Fruit fly (Drosophila melanogaster) whole organism: ENCODE measurements around the gene CG11369.

ENCODE experiments used
- CG8478 ChIP-seq: fragments of >200 bp; optimal IDR thresholded peaks from 2 replicates; lab custom pipeline; 2018; ENCODE audit warnings: inconsistent platforms
- Dll ChIP-seq: fragments of >200 bp; optimal IDR thresholded peaks from 2 replicates; lab custom pipeline; 2017
- EcR ChIP-seq, 2 experiments: fragments of >200 bp; optimal IDR thresholded peaks; 2 replicates each; lab custom pipeline; 2017; ENCODE audit warnings: missing biosample characterization in 2 of 2, missing genetic modification characterization in 2 of 2, missing genetic modification reagents in 2 of 2
- pan ChIP-seq: fragments of >200 bp; optimal IDR thresholded peaks from 2 replicates; lab custom pipeline; 2017
- psq ChIP-seq: fragments of >200 bp; optimal IDR thresholded peaks from 2 replicates; lab custom pipeline; 2017

DNA sequence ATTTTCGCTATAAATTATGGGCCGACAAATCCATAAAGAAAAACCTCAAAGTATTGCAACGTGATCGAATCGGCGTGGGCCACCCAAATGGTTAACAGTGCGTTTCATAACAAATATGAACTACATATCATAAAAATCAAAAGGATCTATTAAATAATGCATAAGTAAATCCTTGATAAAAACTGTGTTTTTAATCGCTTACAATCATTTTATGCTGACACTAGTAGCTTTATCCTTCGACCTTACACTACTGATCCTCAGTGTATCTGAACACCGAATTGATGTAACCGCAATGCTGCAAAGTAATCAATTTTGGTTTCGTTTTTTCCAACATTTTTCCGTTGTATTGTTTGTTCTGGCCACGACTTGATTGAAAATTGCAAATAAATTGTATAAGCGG is 11.5 kb upstream of the CG11369 start:
- TF ChIP-seq psq (lab: Kevin White, UChicago) (no peak), Dll (lab: Kevin White, UChicago) (no peak), pan (lab: Kevin White, UChicago) (no peak), CG8478 (lab: Kevin White, UChicago) (no peak), EcR (GFP tag; optimal IDR thresholded peaks at IDR 0.05; lab: Kevin White, UChicago) (no peak)
